Worm (Caenorhabditis elegans): ENCODE data around the gene F43G6.17.
A peak's percentile ranks its signal among the peaks of the same experiment; 100 is the strongest.

F43G6.17 gene

DNA sequence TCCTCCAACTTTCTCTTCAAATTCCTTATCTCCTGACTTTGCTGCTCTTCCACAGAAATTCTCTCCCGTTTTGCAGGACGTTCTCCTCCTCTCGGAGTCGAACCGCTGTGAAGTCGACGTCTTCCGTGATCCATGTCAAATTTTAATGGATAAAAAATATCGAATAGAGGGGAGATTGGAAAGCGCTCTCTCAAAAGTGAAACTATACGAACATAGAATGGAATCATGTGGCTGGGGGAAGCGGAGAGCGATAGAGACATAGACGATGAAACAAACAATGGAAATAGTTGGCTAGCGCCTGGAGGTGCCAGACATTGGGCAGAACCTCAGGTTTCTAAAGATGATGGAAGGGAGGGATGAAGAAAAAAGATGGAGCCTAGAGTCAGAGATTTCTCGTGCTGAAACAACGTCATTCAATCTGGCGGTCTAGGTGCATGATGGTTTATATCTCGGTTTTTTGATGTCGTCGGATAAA lies 11.4 kb downstream of the F43G6.17 start, which contains the start of gene F43G6.8:
Gene F43G6.8, minus strand, starts transcription at position 198 of the 475 bp plus-strand sequence.
- TF ChIP-seq C38D4.7 (GFP tag; optimal IDR thresholded peaks at IDR 0.05) (no peak), tbx-2 (tag; optimal IDR thresholded peaks at IDR 0.05) (peak; percentile 26), ceh-18 (tag; optimal IDR thresholded peaks at IDR 0.05) (peak; percentile 14), ceh-31 (tag; optimal IDR thresholded peaks at IDR 0.05) (peak; percentile 28), hlh-13 (GFP tag; optimal IDR thresholded peaks at IDR 0.05) (no peak), ref-2 (tag; optimal IDR thresholded peaks at IDR 0.05) (peak; percentile 20), hlh-30 (tag; optimal IDR thresholded peaks at IDR 0.05; ENCODE audit: insufficient read depth) (peak; percentile 84), ztf-16 (tag; optimal IDR thresholded peaks at IDR 0.05) (no peak), nfya-1 (tag; optimal IDR thresholded peaks at IDR 0.05) (peak; percentile 21)

DNA sequence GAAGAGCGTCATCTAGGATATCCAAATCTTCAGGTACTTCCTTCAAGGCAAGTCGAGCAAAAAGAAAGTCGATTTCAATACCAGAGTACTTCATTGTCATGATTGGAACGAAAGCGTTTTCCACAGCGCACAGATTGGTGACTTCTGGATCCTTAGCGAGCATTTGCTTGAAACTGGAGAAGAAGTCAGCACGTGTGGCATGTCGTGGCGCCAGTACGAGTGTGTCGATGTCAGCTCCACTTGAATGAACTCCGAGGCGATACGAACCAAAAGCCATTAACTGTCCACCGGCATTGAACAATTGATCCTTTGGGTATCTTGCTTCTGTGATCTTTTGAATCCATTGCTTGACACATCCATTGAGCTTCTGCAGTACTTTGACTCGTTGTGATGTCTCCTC lies 13.5 kb downstream of the F43G6.17 start:
- TF ChIP-seq ama-1 (optimal IDR thresholded peaks at IDR 0.05): no peak
- TF ChIP-seq F13H6.1 (tag; optimal IDR thresholded peaks at IDR 0.05): no peak
- no peak for TF ChIP-seq gmeb-2 (tag; optimal IDR thresholded peaks at IDR 0.05)

DNA sequence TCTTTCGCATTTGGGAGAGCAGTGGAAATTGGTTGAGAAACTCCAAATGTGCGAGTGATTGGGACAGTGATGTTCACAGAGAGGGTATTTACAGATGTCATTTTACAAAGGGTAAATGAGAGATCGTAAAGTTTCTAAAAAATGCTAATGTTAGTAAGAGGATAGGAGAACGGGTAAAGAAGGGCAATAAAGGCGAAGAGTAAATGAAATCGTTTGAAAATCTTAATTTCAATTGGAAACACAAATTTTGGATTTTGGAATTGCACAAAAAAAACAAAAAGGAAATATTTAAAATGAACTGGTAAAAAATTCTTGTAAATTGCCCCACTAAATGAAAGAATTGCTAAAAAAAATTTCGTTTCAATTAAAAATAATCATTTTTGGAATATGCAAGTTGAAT lies 13.9 kb downstream of the F43G6.17 start, which contains the start of gene pap-3:
Gene pap-3, minus strand, starts transcription at position 101 of the 400 bp plus-strand sequence.
- no peak for TF ChIP-seq ceh-2 (tag; optimal IDR thresholded peaks at IDR 0.05)
- no peak for TF ChIP-seq syd-9 (tag; optimal IDR thresholded peaks at IDR 0.05)
- no peak for TF ChIP-seq Y22D7AL.16 (tag; optimal IDR thresholded peaks at IDR 0.05)
- no peak for TF ChIP-seq pha-4 (tag; optimal IDR thresholded peaks at IDR 0.05)

DNA sequence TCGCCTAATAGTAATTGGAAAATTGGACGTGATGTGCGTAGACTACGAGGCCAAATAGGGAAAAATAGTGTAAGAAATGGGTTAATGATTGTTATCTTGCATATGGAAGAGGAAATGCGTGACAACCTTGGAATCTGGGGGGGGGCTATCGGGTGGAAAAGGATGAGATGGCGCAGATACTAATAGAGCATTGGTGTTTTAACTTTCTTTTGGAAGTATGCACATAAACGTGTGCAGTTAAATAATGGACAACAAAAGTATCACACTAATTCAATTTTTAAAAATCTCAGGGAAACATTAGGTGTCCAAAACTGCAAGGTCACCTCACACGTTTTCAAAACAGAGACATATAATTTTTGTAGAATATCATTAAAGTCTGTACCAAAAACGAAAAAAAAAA lies 17.3 kb downstream of the F43G6.17 start, which contains the start of gene Y6D1A.2:
Gene Y6D1A.2, minus strand, starts transcription at position 101 of the 400 bp plus-strand sequence.
- TF ChIP-seq ceh-34 (tag; optimal IDR thresholded peaks at IDR 0.05) (no peak), sox-2 (GFP tag; IDR thresholded peaks at IDR 0.05) (no peak), zip-5 (tag; optimal IDR thresholded peaks at IDR 0.05) (no peak)

DNA sequence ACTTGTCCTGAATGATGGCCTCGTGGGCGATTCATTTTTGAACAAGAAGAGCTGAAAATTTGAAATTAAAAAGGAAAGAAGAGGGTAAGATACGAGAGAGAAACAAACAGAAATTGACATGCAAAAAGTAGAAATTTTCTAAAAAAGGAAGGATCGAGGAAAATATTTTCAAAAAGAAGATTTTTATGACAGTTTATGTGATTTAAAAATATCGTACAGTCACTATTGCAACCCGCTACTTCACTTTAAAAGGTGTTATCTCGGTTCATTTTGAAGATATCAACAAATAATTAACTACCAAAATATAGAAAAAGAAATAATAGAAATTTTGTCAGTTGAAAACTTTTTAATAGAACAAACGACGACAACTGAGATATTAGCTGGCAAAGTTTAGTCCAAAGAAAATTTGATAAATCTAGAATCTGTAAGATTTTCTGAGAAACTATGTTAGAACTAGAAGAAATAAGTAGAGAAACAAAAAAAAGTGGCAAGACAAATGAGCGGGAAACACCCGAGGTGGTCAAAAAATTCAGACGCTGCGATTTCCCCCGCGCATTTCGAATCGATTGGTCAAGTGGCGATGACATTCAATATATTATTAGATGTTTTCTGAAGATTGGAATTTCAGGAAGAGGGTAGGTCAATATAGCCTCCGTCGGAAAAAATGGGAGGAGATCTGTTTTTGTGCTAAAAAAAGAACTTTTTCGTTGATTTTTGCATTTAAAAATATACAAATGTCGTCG lies 21.2 kb downstream of the F43G6.17 start, which contains the start of gene Y6D1A.1:
Gene Y6D1A.1, minus strand, starts transcription at position 51 of the 743 bp plus-strand sequence.
- TF ChIP-seq unc-3 (GFP tag; conservative IDR thresholded peaks at IDR 0.05): no peak
- no peak for TF ChIP-seq unc-3 (tag; optimal IDR thresholded peaks at IDR 0.05)
- no peak for TF ChIP-seq ets-4 (tag; optimal IDR thresholded peaks at IDR 0.05)
- no peak for TF ChIP-seq hlh-6 (tag; optimal IDR thresholded peaks at IDR 0.05)
- TF ChIP-seq pqm-1 (tag; optimal IDR thresholded peaks at IDR 0.05): no peak
- TF ChIP-seq tbx-2 (tag; optimal IDR thresholded peaks at IDR 0.05): no peak
- no peak for TF ChIP-seq ahr-1 (tag; optimal IDR thresholded peaks at IDR 0.05)
- TF ChIP-seq elt-4 (tag; optimal IDR thresholded peaks at IDR 0.05): no peak
- TF ChIP-seq ceh-45 (GFP tag; IDR thresholded peaks at IDR 0.05): no peak
- TF ChIP-seq Y22D7AL.16 (tag; optimal IDR thresholded peaks at IDR 0.05): no peak
- TF ChIP-seq elt-2 (tag; optimal IDR thresholded peaks at IDR 0.05): no peak
- TF ChIP-seq hlh-15 (tag; optimal IDR thresholded peaks at IDR 0.05): no peak
- TF ChIP-seq madf-2 (tag; optimal IDR thresholded peaks at IDR 0.05): no peak
- TF ChIP-seq hlh-8 (tag; optimal IDR thresholded peaks at IDR 0.05): no peak
- TF ChIP-seq ref-2 (tag; optimal IDR thresholded peaks at IDR 0.05): no peak
- TF ChIP-seq eyg-1 (tag; optimal IDR thresholded peaks at IDR 0.05): no peak
- TF ChIP-seq ceh-22 (tag; optimal IDR thresholded peaks at IDR 0.05): no peak
- TF ChIP-seq hlh-30 (tag; optimal IDR thresholded peaks at IDR 0.05; ENCODE audit: insufficient read depth): no peak
- no peak for TF ChIP-seq C08G9.2 (tag; optimal IDR thresholded peaks at IDR 0.05)

Data from whole organism, late embryonic.